Worm (Caenorhabditis elegans) whole organism, dauer: ENCODE measurements around the gene acr-8.

Experiments used
- unc-62 ChIP-seq: sonication (generic microtip); optimal IDR thresholded peaks from 2 replicates; lab custom pipeline; 2017; ENCODE audit warnings: missing biosample characterization, missing genetic modification reagents, missing genetic modification characterization

The acr-8 gene

DNA sequence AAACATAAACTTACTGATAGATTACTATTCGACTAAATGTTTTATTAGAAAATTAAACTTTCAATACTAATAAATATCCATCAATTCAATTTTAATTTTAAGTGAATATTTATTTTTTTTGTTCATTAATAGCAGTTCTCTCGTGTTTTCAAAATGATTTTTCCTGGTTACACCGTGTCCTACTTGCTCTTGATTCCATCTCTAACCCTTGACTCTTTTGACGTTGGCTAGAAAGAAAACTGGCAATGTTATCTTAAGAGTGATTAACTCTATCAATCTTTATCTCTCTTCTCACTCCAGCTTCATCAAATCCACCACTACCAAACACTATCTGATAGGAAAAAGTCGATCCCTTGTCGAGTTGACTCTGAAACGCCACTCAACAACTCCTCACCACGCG is at the start of gene acr-8:
acr-8 (plus strand) TSS at position 301 of the 400 bp plus-strand sequence.
- no peak for TF ChIP-seq unc-62 (GFP tag; lab: Kevin White, UChicago)

DNA sequence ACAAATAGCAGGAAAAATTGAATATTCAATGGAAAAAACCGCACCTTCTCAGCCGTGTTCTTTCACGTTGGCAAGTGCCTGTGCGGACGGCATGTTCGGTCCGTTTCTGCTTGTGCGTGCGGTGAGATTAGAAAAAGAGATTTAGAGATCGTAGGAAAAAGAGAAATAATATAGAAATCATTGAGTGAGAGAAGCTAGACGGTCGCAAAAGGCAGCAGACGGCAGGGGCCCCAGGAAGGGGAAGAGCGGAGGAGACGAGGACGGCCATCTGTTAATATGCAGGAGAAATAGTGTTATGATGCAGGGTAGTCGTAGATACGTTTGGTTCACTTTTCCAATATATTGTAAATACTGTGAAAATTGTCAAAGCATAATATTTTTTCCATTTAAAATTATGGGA is 40.0 kb upstream of the acr-8 start, which contains the start of gene Y49A10A.2:
Y49A10A.2 (minus strand) TSS at position 109 of the 400 bp plus-strand sequence.
- TF ChIP-seq unc-62 (GFP tag; lab: Kevin White, UChicago): no peak

DNA sequence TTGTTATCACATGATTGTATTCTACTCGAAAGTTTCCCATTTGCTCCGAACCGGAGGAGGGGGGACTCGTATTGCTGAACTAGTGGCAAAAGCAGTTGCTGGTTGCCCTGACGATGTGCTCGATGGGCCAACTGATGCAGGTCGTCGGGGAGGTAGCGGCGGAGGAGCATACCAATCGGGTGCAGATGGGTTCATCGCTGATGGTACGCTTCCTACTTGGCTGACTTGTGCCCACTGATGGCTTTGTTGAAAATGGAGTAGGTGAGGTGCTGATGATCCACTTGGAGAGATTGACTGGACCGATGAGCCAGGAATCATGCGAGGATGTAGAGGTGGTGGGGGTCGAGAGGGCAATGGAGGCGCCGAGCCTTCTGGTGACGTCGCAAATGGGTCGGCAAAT is 38.9 kb upstream of the acr-8 start:
- TF ChIP-seq unc-62 (GFP tag; lab: Kevin White, UChicago): no peak

DNA sequence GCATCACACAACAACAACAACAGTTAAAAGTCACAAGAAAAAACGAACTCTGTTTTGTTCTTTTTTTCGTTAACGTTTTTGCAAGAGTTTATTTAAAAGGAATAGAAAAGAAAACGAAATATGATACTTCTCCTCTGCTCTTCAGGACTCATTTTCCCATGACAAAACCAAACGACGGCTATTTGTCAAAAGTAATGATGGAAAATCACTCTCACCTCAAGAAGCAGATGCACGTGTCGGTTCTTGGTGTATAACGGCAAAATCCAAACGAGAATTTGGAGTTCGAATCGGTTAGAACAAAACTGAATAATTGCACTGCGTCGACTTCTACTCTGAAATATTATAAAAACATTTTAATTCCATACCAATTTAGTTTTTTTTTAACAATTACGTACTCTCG is 35.5 kb upstream of the acr-8 start:
- no peak for TF ChIP-seq unc-62 (GFP tag; lab: Kevin White, UChicago)

DNA sequence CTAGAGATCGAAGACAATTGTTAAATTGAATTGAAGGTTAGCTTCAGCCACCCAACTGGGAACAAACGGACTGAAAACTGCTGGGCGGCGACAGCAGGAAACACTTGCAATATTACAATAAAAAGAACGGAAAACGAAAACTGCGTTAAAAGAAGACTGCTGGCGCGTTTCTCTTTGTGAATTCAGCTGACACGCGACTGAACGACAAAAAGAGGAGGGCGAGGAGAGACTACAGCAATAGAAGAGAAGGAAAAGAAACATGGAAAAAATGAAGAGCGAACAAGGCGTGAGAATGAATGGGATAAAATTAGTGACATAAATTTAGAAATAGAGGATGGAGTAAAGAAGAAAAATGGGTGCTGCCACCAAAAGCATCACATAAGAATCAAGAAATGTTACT is 34.9 kb upstream of the acr-8 start:
- no peak for TF ChIP-seq unc-62 (GFP tag; lab: Kevin White, UChicago)

DNA sequence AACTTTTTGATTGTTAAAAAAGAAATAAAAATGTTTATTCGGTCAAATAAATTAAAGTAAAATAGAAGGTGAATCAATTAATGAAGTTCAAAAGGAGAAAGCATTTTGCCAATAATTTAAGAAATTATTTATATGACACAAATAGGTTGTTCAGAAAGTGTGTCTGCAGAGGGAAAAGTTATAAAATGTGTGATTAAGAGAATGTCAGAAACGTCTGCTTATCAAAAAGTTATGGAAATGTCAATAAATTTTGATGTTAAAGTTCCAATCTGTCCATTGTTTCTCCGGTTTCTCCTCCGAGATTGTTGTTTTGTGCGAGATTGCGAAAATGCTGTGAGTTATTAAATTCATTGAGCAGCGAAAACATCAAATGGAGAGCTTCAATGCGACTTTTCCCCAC is 32.8 kb upstream of the acr-8 start, which contains the start of gene rme-4:
rme-4 (minus strand) TSS at position 168 of the 400 bp plus-strand sequence.
- no peak for TF ChIP-seq unc-62 (GFP tag; lab: Kevin White, UChicago)

DNA sequence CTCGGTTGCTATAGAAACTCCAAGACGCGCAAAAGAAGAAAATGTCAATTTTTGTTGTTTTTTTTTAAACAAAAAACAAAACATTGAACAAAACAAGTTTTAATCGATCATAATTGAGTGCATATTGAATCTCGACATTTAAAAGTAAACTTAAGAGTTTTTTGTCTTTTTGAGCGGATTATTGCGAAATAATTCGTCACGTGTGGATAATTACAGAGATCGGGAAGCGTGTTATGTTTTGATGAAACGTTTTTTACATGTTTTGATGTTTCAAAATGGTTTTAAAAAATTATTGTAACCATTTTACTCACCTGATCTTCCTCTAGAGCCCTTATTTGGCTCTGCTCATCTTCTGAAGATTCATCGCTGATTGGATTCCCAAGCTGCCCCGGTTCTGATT is 26.5 kb upstream of the acr-8 start:
- TF ChIP-seq unc-62 (GFP tag; lab: Kevin White, UChicago): no peak

DNA sequence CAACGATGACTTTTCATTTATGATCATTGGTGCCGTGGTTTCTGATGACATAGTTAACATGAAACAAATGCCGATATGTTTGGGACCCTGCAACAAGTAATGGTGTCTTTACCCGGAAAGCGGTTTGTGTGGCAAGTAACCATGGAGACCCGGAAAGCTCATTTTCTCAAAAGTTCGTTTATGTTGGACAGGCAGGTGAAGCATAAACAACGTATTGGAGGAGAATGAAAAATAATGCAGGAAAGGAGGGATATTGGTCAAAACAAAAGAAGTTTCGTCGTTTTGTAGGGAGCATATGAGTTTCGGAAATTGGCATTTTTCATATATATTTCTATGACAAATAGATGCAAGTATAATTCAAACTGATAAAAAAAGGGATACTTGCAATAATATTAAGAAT is 26.1 kb upstream of the acr-8 start, which contains the start of gene dyf-6:
dyf-6 (minus strand) TSS at position 101 of the 400 bp plus-strand sequence.
- TF ChIP-seq unc-62 (GFP tag; lab: Kevin White, UChicago): no peak

DNA sequence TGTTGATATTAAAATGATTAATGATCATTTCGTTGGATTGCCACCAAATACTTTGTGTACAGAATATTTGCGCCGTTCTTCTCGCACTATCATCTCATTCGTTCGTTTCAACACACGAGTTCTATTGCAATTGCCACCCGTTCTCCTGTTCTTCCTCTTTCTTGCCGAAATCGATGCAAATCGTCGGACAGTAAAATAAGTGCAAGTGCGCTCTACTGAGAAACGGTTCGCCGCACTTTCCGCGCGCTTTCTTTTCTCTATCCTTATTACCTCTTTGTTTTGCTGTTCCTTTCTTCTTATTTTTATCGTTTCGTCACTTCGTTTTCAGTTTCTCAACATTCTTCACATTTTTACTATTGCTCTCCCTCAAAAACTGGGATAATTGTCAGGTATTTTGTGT is 21.4 kb upstream of the acr-8 start:
- no peak for TF ChIP-seq unc-62 (GFP tag; lab: Kevin White, UChicago)

DNA sequence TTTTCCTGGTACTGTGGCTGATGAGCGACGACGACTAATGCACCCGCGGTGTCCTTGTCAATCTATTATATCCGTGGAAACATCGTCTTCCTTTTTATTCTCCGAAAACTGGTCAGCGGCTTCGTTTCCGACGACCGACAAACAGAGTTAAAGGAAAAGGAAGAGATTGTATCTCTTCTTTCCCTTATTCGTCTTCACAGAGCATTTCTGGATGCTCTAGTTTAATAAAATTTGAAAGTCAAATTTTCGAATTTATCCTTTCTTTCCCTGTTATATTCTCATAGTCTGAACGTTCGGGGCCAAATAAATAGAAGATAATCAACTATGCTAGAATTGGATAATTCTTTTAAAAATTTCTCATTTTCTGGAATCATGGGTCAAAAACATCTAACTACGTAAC is 19.7 kb upstream of the acr-8 start:
- no peak for TF ChIP-seq unc-62 (GFP tag; lab: Kevin White, UChicago)

DNA sequence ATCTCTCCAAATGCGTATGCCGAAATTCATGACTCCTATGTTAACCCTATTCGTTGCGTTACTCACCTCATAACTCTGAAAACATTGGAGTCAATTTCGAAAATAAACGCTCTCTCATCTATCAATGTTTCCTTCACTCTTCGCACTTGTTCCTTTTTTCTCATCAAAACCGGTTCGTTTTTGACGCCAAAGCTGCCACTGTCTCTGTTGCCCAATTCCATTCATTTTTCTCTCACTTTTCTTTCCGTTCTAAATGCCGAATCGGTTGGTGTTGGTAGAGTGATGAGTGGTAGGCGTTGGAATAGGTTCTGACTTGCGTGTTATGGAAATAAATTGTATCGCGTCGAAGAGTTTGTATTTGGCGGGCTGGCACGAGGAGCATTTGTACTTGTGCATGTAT is 19.2 kb upstream of the acr-8 start:
- TF ChIP-seq unc-62 (GFP tag; lab: Kevin White, UChicago): no peak

DNA sequence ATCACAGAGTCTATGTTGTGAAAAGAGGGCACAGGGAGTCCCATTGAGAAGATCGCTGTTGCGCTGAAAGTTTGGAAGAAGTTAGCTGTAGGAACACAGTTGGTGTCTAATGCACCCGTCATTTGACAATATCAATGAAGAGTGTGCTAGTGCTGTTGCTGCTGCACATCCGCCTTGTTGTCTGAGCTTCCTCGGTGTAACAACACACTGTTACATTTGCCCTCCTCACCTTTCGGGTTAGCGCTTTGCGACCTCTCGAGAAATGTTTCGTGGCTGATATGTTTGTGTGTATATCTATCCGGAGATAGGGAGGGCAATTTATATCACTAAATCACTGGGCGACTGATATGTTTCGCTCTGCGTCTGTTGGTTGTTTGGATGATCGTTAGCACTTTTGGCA is 18.3 kb upstream of the acr-8 start:
- no peak for TF ChIP-seq unc-62 (GFP tag; lab: Kevin White, UChicago)

DNA sequence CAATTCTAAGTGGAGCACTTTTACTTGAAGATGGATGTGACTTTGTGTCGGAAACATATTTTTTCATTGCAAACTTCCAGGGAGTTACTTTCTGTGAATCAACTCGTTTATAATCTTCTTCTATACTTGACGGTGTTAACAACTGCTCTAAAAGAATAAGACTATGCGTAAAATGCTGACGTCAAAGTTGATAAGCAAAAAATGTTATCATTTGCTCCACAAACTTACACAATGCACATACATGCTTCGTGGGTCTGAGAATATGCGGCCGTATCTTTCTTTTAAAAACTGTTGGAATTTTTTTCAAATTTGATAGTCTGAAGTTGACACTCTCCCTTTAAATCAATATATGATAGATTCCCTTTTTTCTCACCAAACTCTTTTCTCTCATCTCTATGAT is 17.3 kb upstream of the acr-8 start:
- TF ChIP-seq unc-62 (GFP tag; lab: Kevin White, UChicago): no peak

DNA sequence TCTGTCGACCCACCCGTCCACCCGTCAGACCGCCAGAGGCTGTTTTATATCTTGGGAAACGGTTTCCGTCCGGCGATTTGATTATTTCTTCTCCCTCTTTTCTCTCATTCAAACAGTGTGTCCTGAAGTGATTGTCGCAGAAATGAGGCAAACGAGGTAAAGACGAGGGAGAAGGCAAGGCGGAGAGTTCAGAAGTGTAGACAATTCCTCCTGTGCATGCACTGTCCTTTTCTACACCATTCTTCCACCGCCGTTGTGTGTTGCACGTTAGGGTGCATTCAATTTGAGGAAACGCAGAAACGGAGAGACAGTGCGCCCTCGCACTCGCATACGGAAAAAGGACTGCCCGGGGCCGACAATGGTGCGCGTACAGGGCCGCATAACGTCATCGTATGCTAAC is 16.9 kb upstream of the acr-8 start:
- TF ChIP-seq unc-62 (GFP tag; lab: Kevin White, UChicago): no peak

DNA sequence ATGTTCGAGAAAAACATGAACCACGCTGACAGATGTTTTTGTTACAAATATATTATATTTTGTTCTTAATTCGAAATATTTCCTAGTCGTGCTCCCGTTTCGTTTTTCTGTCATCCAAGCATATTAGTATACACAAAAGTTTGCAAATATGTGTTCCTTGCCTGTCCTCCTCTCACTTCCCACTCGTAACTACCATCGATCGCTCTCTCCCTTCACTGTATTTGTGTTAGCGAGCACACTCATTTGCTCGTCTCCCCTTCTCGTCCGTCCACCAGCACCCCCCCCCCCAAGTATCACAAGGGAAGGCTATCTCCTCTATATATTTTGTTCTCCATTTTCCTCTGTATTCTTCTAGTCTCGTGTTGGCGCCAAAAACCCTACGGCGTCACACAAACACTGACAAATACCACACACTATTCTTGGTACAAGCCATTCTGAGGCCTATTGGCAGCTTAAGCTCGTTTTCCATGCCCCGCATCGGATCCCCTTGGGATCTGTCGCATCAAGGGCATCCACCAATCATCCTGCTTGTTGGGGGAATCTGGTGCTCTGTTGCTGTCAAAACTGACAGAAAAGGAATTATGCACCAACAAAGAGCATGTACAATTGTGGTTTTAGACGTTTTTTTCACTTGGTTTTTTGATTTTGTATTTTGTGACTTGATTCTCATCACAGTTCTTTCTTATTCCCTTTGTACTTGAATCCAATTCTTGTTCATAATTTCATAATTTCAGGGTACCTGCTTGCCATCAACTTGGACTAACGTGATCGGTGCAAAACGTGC is 15.8 kb upstream of the acr-8 start, which contains the start of gene pkn-1:
pkn-1 (plus strand) TSS at position 734 of the 784 bp plus-strand sequence.
- TF ChIP-seq unc-62 (GFP tag; lab: Kevin White, UChicago): no peak

DNA sequence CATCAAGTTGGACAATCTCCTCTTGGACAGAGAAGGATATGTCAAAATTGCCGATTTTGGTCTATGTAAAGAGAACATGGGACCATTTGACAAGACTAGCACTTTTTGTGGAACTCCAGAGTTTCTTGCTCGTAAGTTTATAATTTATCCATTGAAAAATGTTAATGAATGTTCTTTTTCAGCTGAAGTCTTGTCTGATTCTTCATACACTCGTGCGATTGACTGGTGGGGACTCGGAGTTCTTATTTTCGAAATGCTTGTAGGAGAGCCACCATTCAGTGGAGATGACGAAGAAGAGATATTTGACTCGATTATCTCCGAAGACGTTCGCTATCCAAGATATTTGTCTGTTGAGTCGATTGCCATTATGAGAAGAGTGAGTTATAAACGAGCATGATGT is 11.4 kb upstream of the acr-8 start:
- TF ChIP-seq unc-62 (GFP tag; lab: Kevin White, UChicago): no peak

DNA sequence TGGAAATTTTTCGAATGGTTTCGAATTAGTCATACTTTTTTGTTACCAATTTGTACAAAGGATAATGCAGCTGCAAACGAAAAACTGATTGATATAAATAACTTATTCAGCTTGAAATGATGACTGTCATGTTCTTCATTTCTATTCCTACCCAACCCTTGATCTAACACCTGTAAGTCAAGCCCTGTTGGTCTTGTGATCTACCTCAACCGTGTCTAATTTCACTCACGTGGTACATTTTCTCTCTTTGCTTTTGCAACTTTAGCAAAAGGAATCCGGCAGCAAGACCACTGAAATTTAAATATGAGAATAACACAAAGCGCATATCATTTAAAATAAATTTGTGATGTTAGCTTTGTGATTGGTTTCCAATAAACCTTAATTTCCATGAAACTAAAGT is 8.5 kb upstream of the acr-8 start:
- TF ChIP-seq unc-62 (GFP tag; lab: Kevin White, UChicago): no peak
